Worm (Caenorhabditis elegans) whole organism, L3 larva: ENCODE measurements around the gene B0416.7.

Experiments
- R02D3.7 ChIP-seq: fragments of 150-350 bp; optimal IDR thresholded peaks from 2 replicates; lab custom pipeline; 2014; ENCODE audit warnings: missing biosample characterization, missing genetic modification characterization
- ZK546.5 ChIP-seq: sonication (generic microtip); optimal IDR thresholded peaks from 2 replicates; lab custom pipeline; 2017; ENCODE audit warnings: missing biosample characterization, missing genetic modification characterization
- aly-2 ChIP-seq: fragments of 150-350 bp; optimal IDR thresholded peaks from 2 replicates; lab custom pipeline; 2014; ENCODE audit warnings: missing biosample characterization, missing genetic modification characterization
- ama-1 ChIP-seq: fragments of 150-350 bp; optimal IDR thresholded peaks from 2 replicates; lab custom pipeline; 2018
- ceh-28 ChIP-seq: fragments of 150-350 bp; optimal IDR thresholded peaks from 2 replicates; lab custom pipeline; 2014; ENCODE audit warnings: missing biosample characterization, missing genetic modification reagents, missing genetic modification characterization
- daf-12 ChIP-seq: fragments of 150-350 bp; optimal IDR thresholded peaks from 2 replicates; lab custom pipeline; 2014; ENCODE audit warnings: missing biosample characterization, missing genetic modification reagents, missing genetic modification characterization
- egl-27 ChIP-seq: sonication (generic microtip); optimal IDR thresholded peaks from 4 replicates; lab custom pipeline; 2017; ENCODE audit warnings: missing biosample characterization, missing genetic modification reagents, missing genetic modification characterization
- elt-1 ChIP-seq: fragments of 150-350 bp; optimal IDR thresholded peaks from 2 replicates; lab custom pipeline; 2014; ENCODE audit warnings: missing biosample characterization, missing genetic modification characterization
- elt-2 ChIP-seq: sonication (generic microtip); optimal IDR thresholded peaks from 2 replicates; lab custom pipeline; 2016; ENCODE audit warnings: missing genetic modification reagents, mild to moderate bottlenecking, missing genetic modification characterization, missing compliant biosample characterization
- elt-3 ChIP-seq, 3 experiments: fragments of 150-350 bp in 1 of 3; sonication (generic microtip) in 2 of 3; optimal IDR thresholded peaks; 2 replicates in 2 of 3; 4 replicates in 1 of 3; lab custom pipeline; 2014 to 2017; ENCODE audit warnings: missing biosample characterization in 3 of 3, missing genetic modification characterization in 3 of 3
- eor-1 ChIP-seq, 2 experiments: fragments of 150-350 bp; optimal IDR thresholded peaks; 2 replicates each; lab custom pipeline; 2014 to 2018; ENCODE audit warnings: missing biosample characterization in 2 of 2, missing genetic modification characterization in 2 of 2
- fkh-10 ChIP-seq: sonication (generic microtip); optimal IDR thresholded peaks from 2 replicates; lab custom pipeline; 2017; ENCODE audit warnings: missing biosample characterization, missing genetic modification reagents, missing genetic modification characterization
- fkh-2 ChIP-seq: fragments of 150-350 bp; optimal IDR thresholded peaks from 2 replicates; lab custom pipeline; 2014; ENCODE audit warnings: missing biosample characterization, missing genetic modification reagents, missing genetic modification characterization
- fos-1 ChIP-seq: fragments of 150-350 bp; optimal IDR thresholded peaks from 2 replicates; lab custom pipeline; 2014; ENCODE audit warnings: missing biosample characterization, missing genetic modification characterization
- hmg-11 ChIP-seq: sonication (generic microtip); optimal IDR thresholded peaks from 2 replicates; lab custom pipeline; 2016; ENCODE audit warnings: missing genetic modification characterization, missing compliant biosample characterization
- jun-1 ChIP-seq: fragments of 150-350 bp; optimal IDR thresholded peaks from 2 replicates; lab custom pipeline; 2014; ENCODE audit warnings: missing biosample characterization, missing genetic modification reagents, missing genetic modification characterization
- lin-15B ChIP-seq: fragments of 150-350 bp; optimal IDR thresholded peaks from 2 replicates; lab custom pipeline; 2014; ENCODE audit warnings: missing biosample characterization, missing genetic modification characterization
- lin-39 ChIP-seq: fragments of 150-350 bp; optimal IDR thresholded peaks from 2 replicates; lab custom pipeline; 2018; ENCODE audit warnings: missing biosample characterization, missing genetic modification reagents, missing genetic modification characterization
- lsy-12 ChIP-seq: sonication (generic microtip); optimal IDR thresholded peaks from 2 replicates; lab custom pipeline; 2016; ENCODE audit warnings: mild to moderate bottlenecking, missing genetic modification characterization, missing compliant biosample characterization
- mdl-1 ChIP-seq: fragments of 150-350 bp; optimal IDR thresholded peaks from 2 replicates; lab custom pipeline; 2014; ENCODE audit warnings: missing biosample characterization, missing genetic modification characterization
- mml-1 ChIP-seq: fragments of 150-350 bp; sonication (generic microtip); optimal IDR thresholded peaks from 3 replicates; lab custom pipeline; 2014; ENCODE audit warnings: missing biosample characterization, missing genetic modification characterization
- nfya-1 ChIP-seq: sonication (generic microtip); optimal IDR thresholded peaks from 2 replicates; lab custom pipeline; 2017; ENCODE audit warnings: missing genetic modification characterization, mild to moderate bottlenecking, missing compliant biosample characterization, antibody characterized with exemption, moderate library complexity; ENCODE audit not compliant: insufficient read depth
- nhr-11 ChIP-seq: fragments of 150-350 bp; optimal IDR thresholded peaks from 2 replicates; lab custom pipeline; 2014; ENCODE audit warnings: missing biosample characterization, missing genetic modification characterization
- nhr-12 ChIP-seq: fragments of 150-350 bp; optimal IDR thresholded peaks from 2 replicates; lab custom pipeline; 2014; ENCODE audit warnings: missing biosample characterization, missing genetic modification characterization
- nhr-23 ChIP-seq: fragments of 150-350 bp; optimal IDR thresholded peaks from 2 replicates; lab custom pipeline; 2014; ENCODE audit warnings: missing biosample characterization, missing genetic modification reagents, missing genetic modification characterization
- nhr-237 ChIP-seq: fragments of 150-350 bp; optimal IDR thresholded peaks from 2 replicates; lab custom pipeline; 2014; ENCODE audit warnings: missing biosample characterization, missing genetic modification characterization
- nhr-25 ChIP-seq: sonication (generic microtip); optimal IDR thresholded peaks from 2 replicates; lab custom pipeline; 2017; ENCODE audit warnings: missing biosample characterization, missing genetic modification characterization
- nhr-43 ChIP-seq: sonication (generic microtip); optimal IDR thresholded peaks from 2 replicates; lab custom pipeline; 2016; ENCODE audit warnings: mild to moderate bottlenecking, missing genetic modification characterization, missing compliant biosample characterization; ENCODE audit not compliant: poor library complexity, severe bottlenecking
- nhr-67 ChIP-seq: fragments of 150-350 bp; optimal IDR thresholded peaks from 2 replicates; lab custom pipeline; 2014; ENCODE audit warnings: missing biosample characterization, missing genetic modification characterization
- pha-4 ChIP-seq: fragments of 150-350 bp; optimal IDR thresholded peaks from 2 replicates; lab custom pipeline; 2014; ENCODE audit warnings: missing biosample characterization, missing genetic modification reagents, missing genetic modification characterization
- pqm-1 ChIP-seq: fragments of 150-350 bp; optimal IDR thresholded peaks from 2 replicates; lab custom pipeline; 2017; ENCODE audit warnings: missing biosample characterization, missing genetic modification characterization, inconsistent platforms
- sea-2 ChIP-seq: fragments of 150-350 bp; sonication (generic microtip); optimal IDR thresholded peaks from 4 replicates; lab custom pipeline; 2014; ENCODE audit warnings: missing biosample characterization, missing genetic modification reagents, missing genetic modification characterization
- skn-1 ChIP-seq: fragments of 150-350 bp; optimal IDR thresholded peaks from 2 replicates; lab custom pipeline; 2014; ENCODE audit warnings: missing biosample characterization, missing genetic modification characterization
- snpc-4 ChIP-seq: fragments of 150-350 bp; optimal IDR thresholded peaks from 2 replicates; lab custom pipeline; 2014; ENCODE audit warnings: missing biosample characterization, missing genetic modification characterization
- tbx-2 ChIP-seq: sonication (generic microtip); optimal IDR thresholded peaks from 2 replicates; lab custom pipeline; 2016; ENCODE audit warnings: mild to moderate bottlenecking, missing genetic modification characterization, missing compliant biosample characterization
- unc-39 ChIP-seq: sonication (generic microtip); optimal IDR thresholded peaks from 4 replicates; lab custom pipeline; 2017; ENCODE audit warnings: missing biosample characterization, missing genetic modification characterization
- unc-62 ChIP-seq: fragments of 150-350 bp; sonication (generic microtip); optimal IDR thresholded peaks from 4 replicates; lab custom pipeline; 2014; ENCODE audit warnings: missing biosample characterization, missing genetic modification reagents, missing genetic modification characterization
- ztf-11 ChIP-seq: fragments of 150-350 bp; optimal IDR thresholded peaks from 2 replicates; lab custom pipeline; 2014; ENCODE audit warnings: missing biosample characterization, missing genetic modification characterization

Gene B0416.7

ce11 chrX:9297834-9298233 is at the start of gene B0416.7:
TSS of gene B0416.7 (minus strand) at chrX:9297934.
- TF ChIP-seq elt-3 (tag; optimal IDR thresholded peaks at IDR 0.05; lab: Kevin White, UChicago) (no peak), unc-62 (no peak)

ce11 chrX:9338375-9338774 is 40.6 kb upstream of the B0416.7 start, which contains the start of gene apa-2:
TSS of gene apa-2 (plus strand) at chrX:9338675.
- TF ChIP-seq eor-1 (tag; optimal IDR thresholded peaks at IDR 0.05; lab: Kevin White, UChicago): no peak
- no peak for TF ChIP-seq unc-39 (tag; lab: Kevin White, UChicago)
- no peak for TF ChIP-seq nhr-12 (tag; lab: Kevin White, UChicago)
- no peak for TF ChIP-seq nhr-11 (tag; lab: Kevin White, UChicago)

- TF ChIP-seq elt-2 (tag; lab: Kevin White, UChicago) (no peak), fos-1 (tag; lab: Kevin White, UChicago) (no peak), nhr-23 (tag; lab: Kevin White, UChicago) (peak; percentile 69), nfya-1 (tag; lab: Kevin White, UChicago) (peak; percentile 82), ceh-28 (tag; lab: Kevin White, UChicago) (peak; percentile 13), pha-4 (tag; lab: Kevin White, UChicago) (peak; percentile 24), egl-27 (tag; lab: Kevin White, UChicago) (peak; percentile 67), skn-1 (tag; lab: Kevin White, UChicago) (peak; percentile 38), fkh-10 (no peak), lin-39 (tag; lab: Kevin White, UChicago) (peak; percentile 83), ztf-11 (tag; lab: Kevin White, UChicago) (no peak), daf-12 (tag; lab: Kevin White, UChicago) (no peak), lin-15B (tag; lab: Kevin White, UChicago) (peak; percentile 59), nhr-67 (no peak), sea-2 (peak; percentile 70), hmg-11 (peak; percentile 88), nhr-237 (tag; lab: Kevin White, UChicago) (no peak), snpc-4 (tag; lab: Kevin White, UChicago) (no peak), nhr-12 (tag; lab: Kevin White, UChicago) (no peak), pqm-1 (tag; lab: Kevin White, UChicago) (peak; percentile 5), mml-1 (tag; lab: Kevin White, UChicago) (no peak), R02D3.7 (no peak), tbx-2 (tag; lab: Kevin White, UChicago) (peak; percentile 56), lsy-12 (peak; percentile 35), nhr-25 (tag; lab: Kevin White, UChicago) (peak; percentile 64), elt-1 (tag; lab: Kevin White, UChicago) (peak; percentile 33)
Observed at ce11 chrX:9337832-9338231, 40.1 kb upstream of the B0416.7 start.

- TF ChIP-seq jun-1 (tag; lab: Kevin White, UChicago) (no peak), nhr-23 (tag; lab: Kevin White, UChicago) (no peak), nhr-237 (tag; lab: Kevin White, UChicago) (no peak), mdl-1 (no peak), daf-12 (tag; lab: Kevin White, UChicago) (no peak), lsy-12 (no peak), pha-4 (tag; lab: Kevin White, UChicago) (no peak), R02D3.7 (no peak), snpc-4 (tag; lab: Kevin White, UChicago) (no peak), pqm-1 (tag; lab: Kevin White, UChicago) (no peak)
Observed at ce11 chrX:9336227-9336626, 38.5 kb upstream of the B0416.7 start.

- TF ChIP-seq daf-12 (tag; lab: Kevin White, UChicago) (no peak), nhr-43 (tag; lab: Kevin White, UChicago) (no peak), tbx-2 (tag; lab: Kevin White, UChicago) (no peak), ama-1 (lab: Kevin White, UChicago) (no peak), nhr-23 (tag; lab: Kevin White, UChicago) (no peak), aly-2 (tag; lab: Kevin White, UChicago) (no peak), pha-4 (tag; lab: Kevin White, UChicago) (peak; percentile 74), fkh-2 (no peak), ZK546.5 (tag; lab: Kevin White, UChicago) (no peak)
Observed at ce11 chrX:9330721-9331212, 33.0 kb upstream of the B0416.7 start, which contains the start of gene T20B5.2. TSS of gene T20B5.2 (plus strand) at chrX:9331162.
